Worm (Caenorhabditis elegans) whole organism, L3 larva: ENCODE measurements around the gene usp-14.
A peak's percentile ranks its signal among the peaks of the same experiment; 100 is the strongest.

ENCODE experiments used
- R02D3.7 ChIP-seq: fragments of 150-350 bp; optimal IDR thresholded peaks from 2 replicates; lab custom pipeline; 2014; ENCODE audit warnings: missing biosample characterization, missing genetic modification characterization
- ama-1 ChIP-seq: fragments of 150-350 bp; optimal IDR thresholded peaks from 2 replicates; lab custom pipeline; 2018
- ceh-16 ChIP-seq: sonication (generic microtip); optimal IDR thresholded peaks from 2 replicates; lab custom pipeline; 2017; ENCODE audit warnings: missing biosample characterization, missing genetic modification characterization
- ceh-82 ChIP-seq: fragments of 150-350 bp; optimal IDR thresholded peaks from 2 replicates; lab custom pipeline; 2014; ENCODE audit warnings: missing biosample characterization, missing genetic modification characterization
- ceh-9 ChIP-seq: sonication (generic microtip); optimal IDR thresholded peaks from 2 replicates; lab custom pipeline; 2018; ENCODE audit warnings: missing biosample characterization, missing genetic modification characterization
- daf-12 ChIP-seq: fragments of 150-350 bp; optimal IDR thresholded peaks from 2 replicates; lab custom pipeline; 2014; ENCODE audit warnings: missing biosample characterization, missing genetic modification reagents, missing genetic modification characterization
- egl-5 ChIP-seq: fragments of 150-350 bp; optimal IDR thresholded peaks from 2 replicates; lab custom pipeline; 2017; ENCODE audit warnings: missing biosample characterization, missing genetic modification reagents, missing genetic modification characterization, inconsistent platforms
- elt-1 ChIP-seq: fragments of 150-350 bp; optimal IDR thresholded peaks from 2 replicates; lab custom pipeline; 2014; ENCODE audit warnings: missing biosample characterization, missing genetic modification characterization
- elt-2 ChIP-seq: sonication (generic microtip); optimal IDR thresholded peaks from 2 replicates; lab custom pipeline; 2016; ENCODE audit warnings: missing genetic modification reagents, mild to moderate bottlenecking, missing genetic modification characterization, missing compliant biosample characterization
- elt-3 ChIP-seq, 3 experiments: fragments of 150-350 bp in 1 of 3; sonication (generic microtip) in 2 of 3; optimal IDR thresholded peaks; 2 replicates in 2 of 3; 4 replicates in 1 of 3; lab custom pipeline; 2014 to 2017; ENCODE audit warnings: missing biosample characterization in 3 of 3, missing genetic modification characterization in 3 of 3
- eor-1 ChIP-seq, 2 experiments: fragments of 150-350 bp; optimal IDR thresholded peaks; 2 replicates each; lab custom pipeline; 2014 to 2018; ENCODE audit warnings: missing biosample characterization in 2 of 2, missing genetic modification characterization in 2 of 2
- fkh-10 ChIP-seq: sonication (generic microtip); optimal IDR thresholded peaks from 2 replicates; lab custom pipeline; 2017; ENCODE audit warnings: missing biosample characterization, missing genetic modification reagents, missing genetic modification characterization
- fkh-2 ChIP-seq: fragments of 150-350 bp; optimal IDR thresholded peaks from 2 replicates; lab custom pipeline; 2014; ENCODE audit warnings: missing biosample characterization, missing genetic modification reagents, missing genetic modification characterization
- fos-1 ChIP-seq: fragments of 150-350 bp; optimal IDR thresholded peaks from 2 replicates; lab custom pipeline; 2014; ENCODE audit warnings: missing biosample characterization, missing genetic modification characterization
- hmg-11 ChIP-seq: sonication (generic microtip); optimal IDR thresholded peaks from 2 replicates; lab custom pipeline; 2016; ENCODE audit warnings: missing genetic modification characterization, missing compliant biosample characterization
- lin-15B ChIP-seq: fragments of 150-350 bp; optimal IDR thresholded peaks from 2 replicates; lab custom pipeline; 2014; ENCODE audit warnings: missing biosample characterization, missing genetic modification characterization
- lin-39 ChIP-seq: fragments of 150-350 bp; optimal IDR thresholded peaks from 2 replicates; lab custom pipeline; 2018; ENCODE audit warnings: missing biosample characterization, missing genetic modification reagents, missing genetic modification characterization
- lsy-12 ChIP-seq: sonication (generic microtip); optimal IDR thresholded peaks from 2 replicates; lab custom pipeline; 2016; ENCODE audit warnings: mild to moderate bottlenecking, missing genetic modification characterization, missing compliant biosample characterization
- mdl-1 ChIP-seq: fragments of 150-350 bp; optimal IDR thresholded peaks from 2 replicates; lab custom pipeline; 2014; ENCODE audit warnings: missing biosample characterization, missing genetic modification characterization
- mml-1 ChIP-seq: fragments of 150-350 bp; sonication (generic microtip); optimal IDR thresholded peaks from 3 replicates; lab custom pipeline; 2014; ENCODE audit warnings: missing biosample characterization, missing genetic modification characterization
- nfya-1 ChIP-seq: sonication (generic microtip); optimal IDR thresholded peaks from 2 replicates; lab custom pipeline; 2017; ENCODE audit warnings: missing genetic modification characterization, mild to moderate bottlenecking, missing compliant biosample characterization, antibody characterized with exemption, moderate library complexity; ENCODE audit not compliant: insufficient read depth
- nhr-11 ChIP-seq: fragments of 150-350 bp; optimal IDR thresholded peaks from 2 replicates; lab custom pipeline; 2014; ENCODE audit warnings: missing biosample characterization, missing genetic modification characterization
- nhr-12 ChIP-seq: fragments of 150-350 bp; optimal IDR thresholded peaks from 2 replicates; lab custom pipeline; 2014; ENCODE audit warnings: missing biosample characterization, missing genetic modification characterization
- nhr-23 ChIP-seq: fragments of 150-350 bp; optimal IDR thresholded peaks from 2 replicates; lab custom pipeline; 2014; ENCODE audit warnings: missing biosample characterization, missing genetic modification reagents, missing genetic modification characterization
- nhr-237 ChIP-seq: fragments of 150-350 bp; optimal IDR thresholded peaks from 2 replicates; lab custom pipeline; 2014; ENCODE audit warnings: missing biosample characterization, missing genetic modification characterization
- nhr-25 ChIP-seq: sonication (generic microtip); optimal IDR thresholded peaks from 2 replicates; lab custom pipeline; 2017; ENCODE audit warnings: missing biosample characterization, missing genetic modification characterization
- nhr-28 ChIP-seq: fragments of 150-350 bp; optimal IDR thresholded peaks from 2 replicates; lab custom pipeline; 2014; ENCODE audit warnings: missing biosample characterization, missing genetic modification characterization
- nhr-43 ChIP-seq: sonication (generic microtip); optimal IDR thresholded peaks from 2 replicates; lab custom pipeline; 2016; ENCODE audit warnings: mild to moderate bottlenecking, missing genetic modification characterization, missing compliant biosample characterization; ENCODE audit not compliant: poor library complexity, severe bottlenecking
- nhr-67 ChIP-seq: fragments of 150-350 bp; optimal IDR thresholded peaks from 2 replicates; lab custom pipeline; 2014; ENCODE audit warnings: missing biosample characterization, missing genetic modification characterization
- nhr-76 ChIP-seq: fragments of 150-350 bp; sonication (generic microtip); optimal IDR thresholded peaks from 5 replicates; lab custom pipeline; 2014; ENCODE audit warnings: missing biosample characterization, missing genetic modification characterization
- nhr-77 ChIP-seq: fragments of 150-350 bp; optimal IDR thresholded peaks from 2 replicates; lab custom pipeline; 2014; ENCODE audit warnings: missing biosample characterization, missing genetic modification characterization
- pha-4 ChIP-seq: fragments of 150-350 bp; optimal IDR thresholded peaks from 2 replicates; lab custom pipeline; 2014; ENCODE audit warnings: missing biosample characterization, missing genetic modification reagents, missing genetic modification characterization
- pqm-1 ChIP-seq: fragments of 150-350 bp; optimal IDR thresholded peaks from 2 replicates; lab custom pipeline; 2017; ENCODE audit warnings: missing biosample characterization, missing genetic modification characterization, inconsistent platforms
- sea-2 ChIP-seq: fragments of 150-350 bp; sonication (generic microtip); optimal IDR thresholded peaks from 4 replicates; lab custom pipeline; 2014; ENCODE audit warnings: missing biosample characterization, missing genetic modification reagents, missing genetic modification characterization
- skn-1 ChIP-seq: fragments of 150-350 bp; optimal IDR thresholded peaks from 2 replicates; lab custom pipeline; 2014; ENCODE audit warnings: missing biosample characterization, missing genetic modification characterization
- snpc-4 ChIP-seq: fragments of 150-350 bp; optimal IDR thresholded peaks from 2 replicates; lab custom pipeline; 2014; ENCODE audit warnings: missing biosample characterization, missing genetic modification characterization
- tbx-2 ChIP-seq: sonication (generic microtip); optimal IDR thresholded peaks from 2 replicates; lab custom pipeline; 2016; ENCODE audit warnings: mild to moderate bottlenecking, missing genetic modification characterization, missing compliant biosample characterization
- unc-62 ChIP-seq: fragments of 150-350 bp; sonication (generic microtip); optimal IDR thresholded peaks from 4 replicates; lab custom pipeline; 2014; ENCODE audit warnings: missing biosample characterization, missing genetic modification reagents, missing genetic modification characterization
- zag-1 ChIP-seq: fragments of 150-350 bp; optimal IDR thresholded peaks from 2 replicates; lab custom pipeline; 2014; ENCODE audit warnings: missing biosample characterization, missing genetic modification characterization
- ztf-11 ChIP-seq: fragments of 150-350 bp; optimal IDR thresholded peaks from 2 replicates; lab custom pipeline; 2014; ENCODE audit warnings: missing biosample characterization, missing genetic modification characterization
- ztf-4 ChIP-seq: fragments of 150-350 bp; optimal IDR thresholded peaks from 2 replicates; lab custom pipeline; 2014; ENCODE audit warnings: missing biosample characterization, missing genetic modification characterization

The usp-14 gene

ce11 chrII:14488661-14489060 lies at the start of gene usp-14:
Gene usp-14, minus strand, starts transcription at chrII:14488688.
- TF ChIP-seq fkh-10 (no peak), snpc-4 (tag; lab: Kevin White, UChicago) (peak; percentile 74), tbx-2 (peak; percentile 37), mdl-1 (tag; lab: Kevin White, UChicago) (no peak), lsy-12 (peak; percentile 15), nhr-237 (tag; lab: Kevin White, UChicago) (no peak), hmg-11 (tag; lab: Kevin White, UChicago) (peak; percentile 39), eor-1 (tag; optimal IDR thresholded peaks at IDR 0.05; lab: Kevin White, UChicago) (no peak), egl-5 (tag; lab: Kevin White, UChicago) (no peak), nhr-25 (tag; lab: Kevin White, UChicago) (peak; percentile 48), pha-4 (peak; percentile 48), ceh-16 (tag; lab: Kevin White, UChicago) (no peak), nhr-23 (tag; lab: Kevin White, UChicago) (peak; percentile 29), elt-2 (tag; lab: Kevin White, UChicago) (peak; percentile 13), skn-1 (tag; lab: Kevin White, UChicago) (peak; percentile 77), mml-1 (tag; lab: Kevin White, UChicago) (no peak), lin-39 (tag; lab: Kevin White, UChicago) (peak; percentile 1), nhr-43 (tag; lab: Kevin White, UChicago) (peak; percentile 27), nhr-77 (tag; lab: Kevin White, UChicago) (peak; percentile 28), lin-15B (tag; lab: Kevin White, UChicago) (peak; percentile 55), nfya-1 (peak; percentile 52)
- TF ChIP-seq, all 47 proteins: peak for 14

- TF ChIP-seq nhr-77 (tag; lab: Kevin White, UChicago) (no peak), ceh-16 (tag; lab: Kevin White, UChicago) (no peak), hmg-11 (tag; lab: Kevin White, UChicago) (no peak), pqm-1 (no peak), lsy-12 (no peak)
Measured at ce11 chrII:14537728-14538127, 49.2 kb upstream of the usp-14 start, which contains the start of the genes clec-147 and C04H5.7. Gene clec-147, minus strand, starts transcription at chrII:14537828. Gene C04H5.7, plus strand, starts transcription at chrII:14537946.

- no peak for TF ChIP-seq nhr-23 (tag; lab: Kevin White, UChicago)
- TF ChIP-seq ceh-16 (tag; lab: Kevin White, UChicago) = no peak
- no peak for TF ChIP-seq ztf-11 (tag; lab: Kevin White, UChicago)
- TF ChIP-seq unc-62 (GFP tag; lab: Kevin White, UChicago) = no peak
- no peak for TF ChIP-seq hmg-11 (tag; lab: Kevin White, UChicago)
- TF ChIP-seq eor-1 (tag; optimal IDR thresholded peaks at IDR 0.05; lab: Kevin White, UChicago) = no peak
- no peak for TF ChIP-seq pqm-1
- no peak for TF ChIP-seq nhr-43 (tag; lab: Kevin White, UChicago)
- no peak for TF ChIP-seq nhr-25 (tag; lab: Kevin White, UChicago)
- TF ChIP-seq nhr-237 (tag; lab: Kevin White, UChicago) = no peak
- TF ChIP-seq R02D3.7 (tag; lab: Kevin White, UChicago) = no peak
- TF ChIP-seq elt-1 (tag; lab: Kevin White, UChicago) = no peak
- TF ChIP-seq ztf-4 (tag; lab: Kevin White, UChicago) = no peak
- TF ChIP-seq elt-3 (tag; optimal IDR thresholded peaks at IDR 0.05; lab: Kevin White, UChicago) = no peak
- no peak for TF ChIP-seq lin-39 (tag; lab: Kevin White, UChicago)
- no peak for TF ChIP-seq mml-1 (tag; lab: Kevin White, UChicago)
- no peak for TF ChIP-seq ceh-9 (tag; lab: Kevin White, UChicago)
- no peak for TF ChIP-seq pha-4
- TF ChIP-seq nhr-28 (tag; lab: Kevin White, UChicago) = no peak
- TF ChIP-seq ama-1 (lab: Kevin White, UChicago) = no peak
- TF ChIP-seq, all 47 proteins: peak for 0
Measured at ce11 chrII:14534000-14534399, 45.5 kb upstream of the usp-14 start, which contains the start of gene C04H5.1. Gene C04H5.1, plus strand, starts transcription at chrII:14534300.

ce11 chrII:14528233-14528802 lies 39.8 kb upstream of the usp-14 start, which contains the start of the genes F57C2.5 and spat-1:
Gene F57C2.5, minus strand, starts transcription at chrII:14528239.
Gene spat-1, plus strand, starts transcription at chrII:14528752.
- TF ChIP-seq eor-1 (tag; optimal IDR thresholded peaks at IDR 0.05; lab: Kevin White, UChicago) (no peak), fkh-10 (no peak), nhr-11 (tag; lab: Kevin White, UChicago) (no peak), nhr-28 (tag; lab: Kevin White, UChicago) (no peak), daf-12 (tag; lab: Kevin White, UChicago) (no peak), sea-2 (GFP tag; lab: Kevin White, UChicago) (no peak), pha-4 (peak; percentile 79), nhr-12 (tag; lab: Kevin White, UChicago) (no peak), pqm-1 (peak; percentile 54), mdl-1 (tag; lab: Kevin White, UChicago) (no peak), nhr-77 (tag; lab: Kevin White, UChicago) (no peak), nfya-1 (peak; percentile 74), nhr-76 (tag; lab: Kevin White, UChicago) (no peak), elt-1 (tag; lab: Kevin White, UChicago) (peak; percentile 52), nhr-237 (tag; lab: Kevin White, UChicago) (no peak), egl-5 (tag; lab: Kevin White, UChicago) (no peak), ztf-4 (tag; lab: Kevin White, UChicago) (no peak), nhr-43 (tag; lab: Kevin White, UChicago) (no peak), nhr-67 (tag; lab: Kevin White, UChicago) (no peak), ceh-16 (tag; lab: Kevin White, UChicago) (no peak), mml-1 (tag; lab: Kevin White, UChicago) (no peak), snpc-4 (tag; lab: Kevin White, UChicago) (peak; percentile 22), fkh-2 (no peak), hmg-11 (tag; lab: Kevin White, UChicago) (peak; percentile 55), ztf-11 (tag; lab: Kevin White, UChicago) (no peak), zag-1 (no peak), ceh-82 (tag; lab: Kevin White, UChicago) (no peak), fos-1 (no peak)
